Worm (Caenorhabditis elegans): ENCODE data around the gene F28E10.1.

ce11 chrIV:4576847-4577246, 8.2 kb downstream of the F28E10.1 start:
- TF ChIP-seq F49E8.2 (tag; optimal IDR thresholded peaks at IDR 0.05; ENCODE audit: insufficient read depth) (no peak), Y79H2A.3 (GFP tag; conservative IDR thresholded peaks at IDR 0.05) (no peak), K11D2.4 (GFP tag; IDR thresholded peaks at IDR 0.05) (no peak), Y56A3A.18 (GFP tag; IDR thresholded peaks at IDR 0.05) (no peak), sea-2 (GFP tag; IDR thresholded peaks at IDR 0.05) (no peak), mel-28 (tag; optimal IDR thresholded peaks at IDR 0.05; ENCODE audit: borderline replicate concordance) (no peak), madf-6 (GFP tag; IDR thresholded peaks at IDR 0.05) (no peak), snpc-4 (GFP tag; optimal IDR thresholded peaks at IDR 0.05) (no peak), snpc-4 (tag; optimal IDR thresholded peaks at IDR 0.05) (no peak), dox-1 (GFP tag; IDR thresholded peaks at IDR 0.05) (no peak), cebp-1 (GFP tag; IDR thresholded peaks at IDR 0.05) (no peak), cebp-1 (tag; optimal IDR thresholded peaks at IDR 0.05) (no peak), madf-8 (GFP tag; conservative IDR thresholded peaks at IDR 0.05) (no peak)

Data from whole organism, young adult.